Worm (Caenorhabditis elegans): ENCODE results near the gene gyg-2.

Gene gyg-2

DNA sequence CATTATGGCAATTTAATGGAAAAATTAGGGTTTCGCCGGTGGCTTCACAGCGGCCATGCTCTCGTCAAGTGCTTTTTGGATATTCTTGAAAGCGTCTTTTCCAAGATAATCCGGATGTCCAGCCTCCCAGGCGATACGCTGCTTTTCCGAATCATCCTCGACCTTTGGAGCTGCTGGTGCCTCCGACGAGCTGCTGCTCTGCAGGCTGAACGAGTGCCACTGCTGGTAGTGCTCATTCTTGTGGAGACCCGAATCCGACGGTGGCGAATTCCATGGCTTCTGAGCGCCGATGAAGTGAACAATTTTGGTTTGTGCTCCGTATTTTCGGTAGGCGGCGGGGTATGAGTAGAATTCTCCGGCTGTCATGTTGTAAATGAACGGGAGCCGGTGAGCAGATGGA, 844 bp downstream of the gyg-2 start:
- no peak for TF ChIP-seq T22C8.4 (GFP tag; IDR thresholded peaks at IDR 0.05)
- TF ChIP-seq ref-1 (GFP tag; conservative IDR thresholded peaks at IDR 0.05): no peak
- TF ChIP-seq ztf-23 (GFP tag; IDR thresholded peaks at IDR 0.05): no peak
- no peak for TF ChIP-seq cog-1 (tag; optimal IDR thresholded peaks at IDR 0.05)
- no peak for TF ChIP-seq tab-1 (GFP tag; IDR thresholded peaks at IDR 0.05)
- TF ChIP-seq klf-2 (GFP tag; conservative IDR thresholded peaks at IDR 0.05): no peak

ce11 chrV:16744783-16745182, 1.3 kb downstream of the gyg-2 start:
- TF ChIP-seq ztf-29 (GFP tag; IDR thresholded peaks at IDR 0.05) (no peak), flt-1 (GFP tag; IDR thresholded peaks at IDR 0.05) (no peak), T22C8.4 (GFP tag; IDR thresholded peaks at IDR 0.05) (no peak), ref-1 (GFP tag; conservative IDR thresholded peaks at IDR 0.05) (no peak), tab-1 (GFP tag; IDR thresholded peaks at IDR 0.05) (no peak), ztf-23 (GFP tag; IDR thresholded peaks at IDR 0.05) (no peak), cog-1 (tag; optimal IDR thresholded peaks at IDR 0.05) (no peak), med-1 (GFP tag; optimal IDR thresholded peaks at IDR 0.05; ENCODE audit: insufficient read depth) (no peak), klf-2 (GFP tag; conservative IDR thresholded peaks at IDR 0.05) (no peak)

ce11 chrV:16742123-16742522, 3.9 kb downstream of the gyg-2 start, which contains the start of gene T25E12.6:
TSS of gene T25E12.6 (plus strand) at chrV:16742423.
- no peak for TF ChIP-seq flt-1 (GFP tag; IDR thresholded peaks at IDR 0.05)
- no peak for TF ChIP-seq med-1 (GFP tag; optimal IDR thresholded peaks at IDR 0.05; ENCODE audit: insufficient read depth)
- no peak for TF ChIP-seq ztf-29 (GFP tag; IDR thresholded peaks at IDR 0.05)
- TF ChIP-seq cog-1 (tag; optimal IDR thresholded peaks at IDR 0.05): no peak
- TF ChIP-seq tab-1 (GFP tag; IDR thresholded peaks at IDR 0.05): no peak
- TF ChIP-seq ztf-23 (GFP tag; IDR thresholded peaks at IDR 0.05): no peak
- no peak for TF ChIP-seq ref-1 (GFP tag; conservative IDR thresholded peaks at IDR 0.05)
- TF ChIP-seq T22C8.4 (GFP tag; IDR thresholded peaks at IDR 0.05): no peak
- TF ChIP-seq klf-2 (GFP tag; conservative IDR thresholded peaks at IDR 0.05): no peak

ce11 chrV:16739100-16739499, 7.0 kb downstream of the gyg-2 start, which contains the start of the genes clec-29 and clec-39:
TSS of gene clec-29 (minus strand) at chrV:16739200.
TSS of gene clec-39 (plus strand) at chrV:16739268.
- TF ChIP-seq tab-1 (GFP tag; IDR thresholded peaks at IDR 0.05) (no peak), ztf-29 (GFP tag; IDR thresholded peaks at IDR 0.05) (no peak), cog-1 (tag; optimal IDR thresholded peaks at IDR 0.05) (no peak), ztf-23 (GFP tag; IDR thresholded peaks at IDR 0.05) (no peak), klf-2 (GFP tag; conservative IDR thresholded peaks at IDR 0.05) (no peak)

ce11 chrV:16735518-16735917, 10.5 kb downstream of the gyg-2 start, which contains the start of the genes clec-38 and clec-34:
TSS of gene clec-38 (minus strand) at chrV:16735618.
TSS of gene clec-34 (plus strand) at chrV:16735765.
- no peak for TF ChIP-seq T22C8.4 (GFP tag; IDR thresholded peaks at IDR 0.05)

DNA sequence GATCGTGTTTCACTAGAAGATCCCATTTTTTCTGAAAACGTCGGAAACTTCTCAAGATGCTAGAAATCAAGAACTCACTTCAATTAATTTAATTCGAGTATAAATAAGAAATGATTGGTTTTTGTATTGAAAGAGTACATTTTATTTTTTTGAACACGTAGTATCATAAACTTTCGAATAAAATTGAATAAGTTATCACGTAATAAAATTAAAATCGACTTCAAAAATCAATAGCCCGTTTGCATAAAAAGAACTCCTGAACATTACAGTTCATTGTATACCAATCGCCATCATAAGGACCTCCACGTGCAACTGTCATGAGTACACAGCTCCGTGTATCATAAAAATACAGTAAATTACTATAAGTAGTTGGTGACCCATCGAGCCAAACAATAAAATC, 12.4 kb downstream of the gyg-2 start, which contains the start of gene T25E12.16:
T25E12.16 (minus strand) TSS at position 101 of the 400 bp plus-strand sequence.
- no peak for TF ChIP-seq flt-1 (GFP tag; IDR thresholded peaks at IDR 0.05)
- no peak for TF ChIP-seq ztf-23 (GFP tag; IDR thresholded peaks at IDR 0.05)
- TF ChIP-seq ref-1 (GFP tag; conservative IDR thresholded peaks at IDR 0.05): no peak
- TF ChIP-seq med-1 (GFP tag; optimal IDR thresholded peaks at IDR 0.05; ENCODE audit: insufficient read depth): no peak
- TF ChIP-seq cog-1 (tag; optimal IDR thresholded peaks at IDR 0.05): no peak
- no peak for TF ChIP-seq ztf-29 (GFP tag; IDR thresholded peaks at IDR 0.05)
- no peak for TF ChIP-seq T22C8.4 (GFP tag; IDR thresholded peaks at IDR 0.05)
- TF ChIP-seq klf-2 (GFP tag; conservative IDR thresholded peaks at IDR 0.05): no peak
- TF ChIP-seq tab-1 (GFP tag; IDR thresholded peaks at IDR 0.05): no peak

DNA sequence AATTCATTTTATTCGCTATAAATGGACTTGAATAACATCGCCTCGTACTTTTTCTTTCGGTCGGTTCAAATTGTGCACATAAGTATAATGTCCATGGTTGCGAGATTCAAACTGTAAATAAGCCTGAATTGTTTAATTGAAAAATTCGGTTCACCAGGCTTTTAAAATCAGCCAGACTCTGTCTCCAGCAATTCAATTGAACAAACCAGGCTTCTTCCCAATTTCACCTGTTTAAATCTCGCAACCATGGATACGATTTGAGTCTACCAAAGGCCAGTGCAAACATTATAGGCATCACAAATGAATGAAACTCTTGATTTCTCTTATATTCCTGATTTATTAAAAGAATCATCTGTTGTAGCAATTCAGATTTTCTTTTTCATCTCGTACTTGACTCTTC, 14.5 kb downstream of the gyg-2 start, which contains the start of gene srz-100:
srz-100 (plus strand) TSS at position 301 of the 400 bp plus-strand sequence.
- TF ChIP-seq tab-1 (GFP tag; IDR thresholded peaks at IDR 0.05) (no peak), cog-1 (tag; optimal IDR thresholded peaks at IDR 0.05) (no peak), ztf-29 (GFP tag; IDR thresholded peaks at IDR 0.05) (no peak), ref-1 (GFP tag; conservative IDR thresholded peaks at IDR 0.05) (no peak), ztf-23 (GFP tag; IDR thresholded peaks at IDR 0.05) (no peak), T22C8.4 (GFP tag; IDR thresholded peaks at IDR 0.05) (no peak), klf-2 (GFP tag; conservative IDR thresholded peaks at IDR 0.05) (no peak), med-1 (GFP tag; optimal IDR thresholded peaks at IDR 0.05; ENCODE audit: insufficient read depth) (no peak), flt-1 (GFP tag; IDR thresholded peaks at IDR 0.05) (no peak)

DNA sequence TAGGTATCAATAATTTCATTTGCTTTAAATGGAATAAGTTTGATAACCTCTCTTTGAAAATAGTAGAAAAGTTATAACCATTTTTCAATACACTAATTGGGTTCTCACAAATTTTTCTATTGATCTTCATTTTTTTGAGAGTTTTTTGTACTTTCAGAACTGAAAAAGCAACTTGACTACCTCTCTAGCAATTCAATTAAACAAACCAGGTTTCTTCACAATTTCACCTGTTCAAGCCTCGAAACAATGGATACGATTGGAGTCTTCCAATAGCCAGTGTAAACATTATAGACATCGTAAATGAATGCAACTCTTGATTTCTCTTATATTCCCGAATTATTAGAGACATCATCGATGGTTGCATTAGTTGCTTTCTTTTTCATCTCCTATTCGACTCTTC, 16.1 kb downstream of the gyg-2 start, which contains the start of gene srz-99:
srz-99 (plus strand) TSS at position 301 of the 400 bp plus-strand sequence.
- no peak for TF ChIP-seq med-1 (GFP tag; optimal IDR thresholded peaks at IDR 0.05; ENCODE audit: insufficient read depth)

DNA sequence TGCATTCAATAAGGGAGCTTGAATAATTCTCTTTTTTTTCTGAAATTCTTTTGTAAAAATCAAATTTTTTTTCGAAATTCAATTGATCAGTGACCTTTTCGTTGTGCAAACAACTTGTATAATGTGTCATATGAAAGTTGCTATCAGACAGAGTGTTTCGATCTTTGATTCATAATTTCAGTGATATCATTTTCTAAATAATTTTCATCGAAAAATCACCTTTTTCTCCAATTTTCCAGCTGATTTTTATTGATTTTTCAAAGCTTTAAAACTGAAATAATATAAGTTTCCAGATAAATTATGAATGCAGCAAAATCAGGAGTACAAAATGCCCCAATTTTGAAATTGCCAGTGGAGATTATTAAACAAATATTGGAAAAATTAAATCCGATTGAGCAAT, 17.6 kb downstream of the gyg-2 start, which contains the start of gene fbxa-127:
fbxa-127 (plus strand) TSS at position 301 of the 400 bp plus-strand sequence.
- no peak for TF ChIP-seq T22C8.4 (GFP tag; IDR thresholded peaks at IDR 0.05)
- TF ChIP-seq klf-2 (GFP tag; conservative IDR thresholded peaks at IDR 0.05): no peak
- TF ChIP-seq ztf-29 (GFP tag; IDR thresholded peaks at IDR 0.05): no peak
- TF ChIP-seq ztf-23 (GFP tag; IDR thresholded peaks at IDR 0.05): no peak
- no peak for TF ChIP-seq tab-1 (GFP tag; IDR thresholded peaks at IDR 0.05)
- TF ChIP-seq flt-1 (GFP tag; IDR thresholded peaks at IDR 0.05): no peak
- no peak for TF ChIP-seq ref-1 (GFP tag; conservative IDR thresholded peaks at IDR 0.05)

- no peak for TF ChIP-seq flt-1 (GFP tag; IDR thresholded peaks at IDR 0.05)
- TF ChIP-seq ztf-23 (GFP tag; IDR thresholded peaks at IDR 0.05): no peak
- TF ChIP-seq klf-2 (GFP tag; conservative IDR thresholded peaks at IDR 0.05): no peak
- no peak for TF ChIP-seq ref-1 (GFP tag; conservative IDR thresholded peaks at IDR 0.05)
- no peak for TF ChIP-seq ztf-29 (GFP tag; IDR thresholded peaks at IDR 0.05)
- no peak for TF ChIP-seq tab-1 (GFP tag; IDR thresholded peaks at IDR 0.05)
- no peak for TF ChIP-seq cog-1 (tag; optimal IDR thresholded peaks at IDR 0.05)
- TF ChIP-seq med-1 (GFP tag; optimal IDR thresholded peaks at IDR 0.05; ENCODE audit: insufficient read depth): no peak
These were observed 19.1 kb downstream of the gyg-2 start, which contains the start of gene T25E12.14 for ce11 chrV:16726915-16727314. TSS of gene T25E12.14 (plus strand) at chrV:16727215.
